Fruit fly (Drosophila melanogaster) whole organism, adult: ENCODE data around the gene Snx6.

Source experiments
- CG11617 ChIP-seq: fragments of 200-800 bp; sonication (Bioruptor generic); optimal IDR thresholded peaks from 2 replicates; lab custom pipeline; 2017; ENCODE audit warnings: mild to moderate bottlenecking, missing biosample characterization, missing genetic modification reagents, missing genetic modification characterization
- CG12768 ChIP-seq: fragments of 200-800 bp; sonication (Bioruptor generic); optimal IDR thresholded peaks from 2 replicates; lab custom pipeline; 2017; ENCODE audit warnings: missing biosample characterization, missing genetic modification characterization, mild to moderate bottlenecking, moderate library complexity, missing genetic modification reagents
- CG14711 ChIP-seq: fragments of 200-800 bp; sonication (Bioruptor generic); optimal IDR thresholded peaks from 2 replicates; lab custom pipeline; 2018; ENCODE audit warnings: missing biosample characterization, mild to moderate bottlenecking, missing genetic modification characterization, moderate library complexity
- CG33017 ChIP-seq: fragments of 200-800 bp; sonication (Bioruptor generic); optimal IDR thresholded peaks from 2 replicates; lab custom pipeline; 2018; ENCODE audit warnings: missing biosample characterization, mild to moderate bottlenecking, missing genetic modification characterization, moderate library complexity
- CG7101 ChIP-seq: fragments of 200-800 bp; sonication (Bioruptor generic); optimal IDR thresholded peaks from 2 replicates; lab custom pipeline; 2018; ENCODE audit warnings: missing biosample characterization, mild to moderate bottlenecking, missing genetic modification characterization, moderate library complexity
- Clk ChIP-seq: fragments of 200-800 bp; sonication (Bioruptor generic); optimal IDR thresholded peaks from 2 replicates; lab custom pipeline; 2017; ENCODE audit warnings: missing biosample characterization, missing genetic modification characterization
- Crg-1 ChIP-seq: fragments of 200-800 bp; sonication (Bioruptor generic); optimal IDR thresholded peaks from 2 replicates; lab custom pipeline; 2016; ENCODE audit warnings: missing biosample characterization, missing genetic modification characterization
- Mnt ChIP-seq: fragments of 200-800 bp; sonication (Bioruptor generic); optimal IDR thresholded peaks from 2 replicates; lab custom pipeline; 2016; ENCODE audit warnings: missing biosample characterization, mild to moderate bottlenecking, missing genetic modification characterization
- bab1 ChIP-seq: fragments of 200-800 bp; sonication (Bioruptor generic); optimal IDR thresholded peaks from 3 replicates; lab custom pipeline; 2019; ENCODE audit warnings: missing biosample characterization, mild to moderate bottlenecking, missing genetic modification characterization, moderate library complexity
- cic ChIP-seq: fragments of 200-800 bp; sonication (Bioruptor generic); optimal IDR thresholded peaks from 2 replicates; lab custom pipeline; 2017; ENCODE audit warnings: missing biosample characterization, mild to moderate bottlenecking, missing genetic modification characterization, moderate library complexity
- kay ChIP-seq: fragments of 200-800 bp; sonication (Bioruptor generic); peaks from one replicate; lab custom pipeline; 2016; ENCODE audit warnings: missing biosample characterization, missing genetic modification characterization, borderline replicate concordance
- pad ChIP-seq: fragments of 200-800 bp; sonication (Bioruptor generic); optimal IDR thresholded peaks from 3 replicates; lab custom pipeline; 2017; ENCODE audit warnings: missing biosample characterization, missing genetic modification characterization, mild to moderate bottlenecking, moderate library complexity, missing genetic modification reagents
- tj ChIP-seq: fragments of 200-800 bp; sonication (Bioruptor generic); optimal IDR thresholded peaks from 3 replicates; lab custom pipeline; 2017; ENCODE audit warnings: missing biosample characterization, mild to moderate bottlenecking, missing genetic modification characterization, moderate library complexity
- toe ChIP-seq: fragments of 200-800 bp; sonication (Bioruptor generic); optimal IDR thresholded peaks from 2 replicates; lab custom pipeline; 2016; ENCODE audit warnings: missing biosample characterization, missing genetic modification characterization

- no peak for TF ChIP-seq toe (GFP tag; lab: Kevin White, UChicago)
- peak; percentile 88 for TF ChIP-seq kay
- TF ChIP-seq bab1: peak; percentile 48
- no peak for TF ChIP-seq pad (GFP tag; lab: Kevin White, UChicago)
- no peak for TF ChIP-seq CG11617
- TF ChIP-seq Crg-1: no peak
- no peak for TF ChIP-seq cic
- TF ChIP-seq CG14711 (tag; lab: Kevin White, UChicago): no peak
- TF ChIP-seq CG7101 (tag; lab: Kevin White, UChicago): no peak
- no peak for TF ChIP-seq Mnt (GFP tag; lab: Kevin White, UChicago)
- no peak for TF ChIP-seq Clk
- no peak for TF ChIP-seq CG33017 (tag; lab: Kevin White, UChicago)
- TF ChIP-seq tj (GFP tag; lab: Kevin White, UChicago): no peak
- no peak for TF ChIP-seq CG12768
These were observed at the start of gene Snx6 for dm6 chr2L:8220393-8220934.
